Fruit fly (Drosophila melanogaster) Kc167 (cell line): ENCODE results near the gene CG6144.

ENCODE experiments used
- Myc ChIP-seq: fragments of >200 bp; optimal IDR thresholded peaks from 2 replicates; lab custom pipeline; 2017; ENCODE audit warnings: missing external identifiers
- Sin3A ChIP-seq: fragments of >200 bp; optimal IDR thresholded peaks from 2 replicates; lab custom pipeline; 2018; ENCODE audit warnings: missing external identifiers
- h ChIP-seq: fragments of >200 bp; optimal IDR thresholded peaks from 3 replicates; lab custom pipeline; 2018; ENCODE audit warnings: missing external identifiers
- insv ChIP-seq: fragments of >200 bp; optimal IDR thresholded peaks from 3 replicates; lab custom pipeline; 2018; ENCODE audit warnings: missing external identifiers
- psq ChIP-seq: fragments of >200 bp; optimal IDR thresholded peaks from 2 replicates; lab custom pipeline; 2017; ENCODE audit warnings: missing external identifiers
- ttk ChIP-seq: sonication (Bioruptor generic); optimal IDR thresholded peaks from 2 replicates; lab custom pipeline; 2017; ENCODE audit warnings: missing external identifiers

The CG6144 gene

DNA sequence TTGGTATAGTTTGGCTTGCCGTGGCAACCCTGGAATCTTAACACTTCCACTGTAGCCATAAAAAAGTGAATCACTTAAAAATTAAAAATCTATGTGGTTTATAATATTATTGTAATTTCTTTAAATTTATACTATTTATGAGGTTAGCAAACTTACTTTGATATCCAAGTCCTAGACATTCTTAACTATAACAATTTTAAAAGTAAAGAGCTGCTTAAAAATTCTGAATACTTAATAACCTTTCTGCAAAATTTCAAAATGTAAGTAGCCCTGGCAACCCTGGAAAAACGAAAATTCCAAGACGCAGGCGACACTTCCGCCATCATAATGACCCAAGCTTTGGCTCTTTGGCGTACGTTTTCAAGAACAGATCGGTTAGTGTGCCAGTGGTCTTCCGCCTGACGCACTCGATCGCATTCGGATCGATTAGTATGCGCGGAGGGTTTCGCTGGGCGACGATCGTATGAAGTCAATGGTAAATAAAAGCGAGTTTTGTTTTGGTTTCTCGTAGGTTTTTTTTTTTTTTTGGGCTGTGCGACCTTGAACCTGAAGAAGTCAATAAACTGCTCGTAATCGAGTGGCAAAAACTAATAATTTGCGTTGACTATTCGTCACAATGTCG lies 27.2 kb downstream of the CG6144 start:
- TF ChIP-seq Myc (lab: Kevin White, UChicago) = no peak
- no peak for TF ChIP-seq ttk (lab: Kevin White, UChicago)
- TF ChIP-seq h (lab: Kevin White, UChicago) = no peak
- no peak for TF ChIP-seq Sin3A (lab: Kevin White, UChicago)
- no peak for TF ChIP-seq insv
- no peak for TF ChIP-seq psq (lab: Kevin White, UChicago)

dm6 chr2L:10516470-10517048 lies 28.1 kb downstream of the CG6144 start:
- TF ChIP-seq Sin3A (lab: Kevin White, UChicago) (no peak), h (lab: Kevin White, UChicago) (no peak), ttk (lab: Kevin White, UChicago) (no peak), Myc (lab: Kevin White, UChicago) (no peak), psq (lab: Kevin White, UChicago) (no peak)

- TF ChIP-seq Myc (lab: Kevin White, UChicago) (no peak), h (lab: Kevin White, UChicago) (no peak), ttk (lab: Kevin White, UChicago) (no peak), Sin3A (lab: Kevin White, UChicago) (no peak), insv (no peak), psq (lab: Kevin White, UChicago) (no peak)
Measured at dm6 chr2L:10517085-10517484, 28.6 kb downstream of the CG6144 start, which contains the start of the genes Fatp1 and Lrr47. Gene Fatp1, minus strand, starts transcription at chr2L:10517218. Gene Lrr47, plus strand, starts transcription at chr2L:10517335.

DNA sequence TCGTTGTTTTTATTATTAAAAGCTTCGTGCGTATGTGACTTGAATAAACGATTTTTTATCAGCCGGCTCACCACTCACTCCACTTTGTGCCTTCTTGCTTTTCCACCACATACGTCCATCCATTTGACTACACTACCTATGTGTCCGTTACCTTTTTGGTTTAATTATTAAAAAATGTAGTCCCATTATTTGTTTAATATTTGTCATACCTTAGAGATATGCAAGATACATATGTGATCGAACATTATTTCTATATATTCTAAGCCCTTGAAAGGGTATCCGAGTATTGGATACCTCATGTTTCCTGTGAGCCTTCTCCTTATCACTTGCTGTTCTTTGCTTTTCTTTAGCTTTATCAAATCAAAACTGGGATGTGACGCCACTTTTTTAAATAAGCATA lies 30.7 kb downstream of the CG6144 start:
- TF ChIP-seq Sin3A (lab: Kevin White, UChicago) (no peak), insv (no peak), Myc (lab: Kevin White, UChicago) (no peak), ttk (lab: Kevin White, UChicago) (no peak), h (lab: Kevin White, UChicago) (no peak), psq (lab: Kevin White, UChicago) (no peak)

DNA sequence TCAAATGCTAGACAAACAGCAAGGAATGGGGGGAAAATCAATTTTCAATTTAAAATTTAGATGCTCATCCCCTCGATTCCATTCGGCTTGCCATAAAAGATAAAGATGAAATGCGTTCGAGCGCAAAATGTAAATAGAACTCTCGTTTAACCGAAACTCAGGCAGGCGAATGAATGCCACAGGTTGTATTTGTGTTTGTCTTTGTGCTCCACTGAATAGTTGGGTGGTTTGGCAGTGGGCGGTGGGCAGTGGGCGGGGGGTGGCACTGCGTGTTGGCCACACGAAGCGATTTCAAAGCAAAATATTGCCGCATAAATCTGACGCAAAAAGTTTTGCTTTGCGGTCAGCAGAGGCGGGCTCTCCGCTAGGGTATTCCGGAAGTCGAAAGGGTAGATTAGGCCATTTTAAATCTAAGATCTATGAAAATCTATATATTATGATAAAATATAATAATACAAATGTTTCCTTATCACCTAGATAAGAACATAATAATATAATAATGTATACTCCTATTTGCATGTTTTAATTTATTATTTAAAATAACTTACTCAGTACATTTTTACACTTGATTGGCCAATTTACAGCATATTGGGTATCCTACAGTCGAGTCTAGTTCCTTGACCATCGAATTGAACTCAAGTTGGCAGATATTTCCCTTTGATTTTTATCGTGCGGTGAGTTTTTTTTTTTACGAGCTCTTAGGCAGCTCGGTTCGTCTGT lies 33.8 kb downstream of the CG6144 start:
- TF ChIP-seq Sin3A (lab: Kevin White, UChicago) = no peak
- TF ChIP-seq h (lab: Kevin White, UChicago) = no peak
- no peak for TF ChIP-seq Myc (lab: Kevin White, UChicago)
- no peak for TF ChIP-seq ttk (lab: Kevin White, UChicago)
- TF ChIP-seq psq (lab: Kevin White, UChicago) = no peak
- TF ChIP-seq insv = no peak

DNA sequence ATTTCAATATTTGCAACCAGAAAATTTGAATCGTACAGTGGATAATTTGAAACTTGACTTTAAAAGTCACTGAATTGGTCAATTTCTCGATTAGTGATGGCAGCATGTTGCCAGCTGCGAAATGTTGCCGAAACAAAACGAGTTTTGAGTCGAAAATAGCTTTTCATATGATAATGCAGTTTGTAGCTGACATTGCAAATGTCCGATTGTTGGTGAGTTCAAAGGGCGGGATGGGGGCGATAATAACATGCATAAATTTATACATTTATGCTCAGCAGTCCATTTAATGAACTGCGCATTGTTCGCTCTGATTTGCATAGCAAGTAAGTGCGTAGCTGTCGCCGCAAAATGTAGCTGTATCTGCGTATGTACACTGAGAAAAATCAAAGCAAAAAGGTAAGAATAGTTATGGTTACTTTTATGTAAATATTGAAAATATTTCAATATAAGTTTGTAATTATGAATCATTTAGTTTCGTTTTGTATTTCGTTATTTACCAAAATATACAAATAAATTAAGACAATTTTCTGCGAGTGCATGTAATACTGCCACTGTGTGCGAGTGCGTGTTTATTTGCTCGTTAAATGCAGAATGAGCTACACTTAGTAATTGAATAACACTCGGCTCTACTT lies 38.6 kb downstream of the CG6144 start, which contains the start of gene Lip4:
Lip4 (plus strand) TSS at position 620 of the 632 bp plus-strand sequence.
- TF ChIP-seq Sin3A (lab: Kevin White, UChicago) (no peak), h (lab: Kevin White, UChicago) (no peak), Myc (lab: Kevin White, UChicago) (no peak), ttk (lab: Kevin White, UChicago) (no peak), insv (no peak), psq (lab: Kevin White, UChicago) (no peak)

dm6 chr2L:10528984-10529383 lies 40.5 kb downstream of the CG6144 start:
- TF ChIP-seq Myc (lab: Kevin White, UChicago) (no peak), ttk (lab: Kevin White, UChicago) (no peak), h (lab: Kevin White, UChicago) (no peak), psq (lab: Kevin White, UChicago) (no peak), insv (no peak), Sin3A (lab: Kevin White, UChicago) (no peak)

- no peak for TF ChIP-seq h (lab: Kevin White, UChicago)
Measured at dm6 chr2L:10530089-10530488, 41.6 kb downstream of the CG6144 start.

- TF ChIP-seq Sin3A (lab: Kevin White, UChicago) = no peak
- TF ChIP-seq psq (lab: Kevin White, UChicago) = no peak
- TF ChIP-seq h (lab: Kevin White, UChicago) = no peak
- no peak for TF ChIP-seq Myc (lab: Kevin White, UChicago)
Measured at dm6 chr2L:10531521-10531920, 43.0 kb downstream of the CG6144 start, which contains the start of gene CG18301. Gene CG18301, plus strand, starts transcription at chr2L:10531821.

DNA sequence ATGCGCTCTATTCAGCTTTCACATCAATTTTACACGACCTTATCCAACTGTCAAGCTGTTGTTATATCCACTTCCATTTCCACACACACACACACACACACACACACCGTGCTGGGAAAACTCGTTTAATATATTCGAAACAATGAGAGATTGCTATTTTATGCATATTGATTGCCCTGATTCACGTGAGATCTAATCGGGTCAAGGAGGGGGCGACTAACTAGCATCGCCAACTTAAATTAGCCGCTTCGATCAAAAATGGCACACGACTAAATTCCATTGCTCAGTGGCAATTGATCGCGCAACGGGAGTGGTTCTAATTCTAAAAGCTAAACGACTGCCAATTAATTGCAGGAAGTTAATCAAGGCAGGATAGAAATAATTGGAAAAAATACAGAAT lies 45.5 kb downstream of the CG6144 start, which contains the start of gene CG18302:
CG18302 (plus strand) TSS at position 301 of the 400 bp plus-strand sequence.
- TF ChIP-seq psq (lab: Kevin White, UChicago) = no peak

dm6 chr2L:10539360-10539759 lies 50.9 kb downstream of the CG6144 start:
- TF ChIP-seq ttk (lab: Kevin White, UChicago) = no peak
- no peak for TF ChIP-seq psq (lab: Kevin White, UChicago)
- no peak for TF ChIP-seq Myc (lab: Kevin White, UChicago)
- no peak for TF ChIP-seq insv
- TF ChIP-seq h (lab: Kevin White, UChicago) = no peak
- TF ChIP-seq Sin3A (lab: Kevin White, UChicago) = no peak
